Worm (Caenorhabditis elegans) whole organism, L1 larva: ENCODE data around the gene mdf-1.
A peak's percentile ranks its signal among the peaks of the same experiment; 100 is the strongest.

Experiments used
- C04F5.9 ChIP-seq: sonication (generic microtip); optimal IDR thresholded peaks from 2 replicates; lab custom pipeline; 2016; ENCODE audit warnings: missing genetic modification characterization, missing compliant biosample characterization
- C16A3.4 ChIP-seq: fragments of 150-350 bp; optimal IDR thresholded peaks from 2 replicates; lab custom pipeline; 2014; ENCODE audit warnings: missing biosample characterization, missing genetic modification characterization
- C34B4.2 ChIP-seq: sonication (generic microtip); optimal IDR thresholded peaks from 2 replicates; lab custom pipeline; 2017; ENCODE audit warnings: mild to moderate bottlenecking, missing genetic modification characterization, missing compliant biosample characterization
- Y116A8C.19 ChIP-seq: sonication (generic microtip); optimal IDR thresholded peaks from 2 replicates; lab custom pipeline; 2016; ENCODE audit warnings: missing compliant biosample characterization, missing genetic modification characterization, borderline replicate concordance
- aly-2 ChIP-seq: fragments of 150-350 bp; optimal IDR thresholded peaks from 2 replicates; lab custom pipeline; 2014; ENCODE audit warnings: missing biosample characterization, missing genetic modification characterization
- blmp-1 ChIP-seq: fragments of 150-350 bp; optimal IDR thresholded peaks from 2 replicates; lab custom pipeline; 2014; ENCODE audit warnings: missing biosample characterization, missing genetic modification characterization
- ceh-63 ChIP-seq: fragments of 200-800 bp; sonication (Bioruptor generic); optimal IDR thresholded peaks from 2 replicates; lab custom pipeline; 2018; ENCODE audit warnings: mild to moderate bottlenecking, missing genetic modification characterization, missing compliant biosample characterization
- ceh-82 ChIP-seq, 3 experiments: fragments of 150-350 bp in 1 of 3; sonication (generic microtip) in 2 of 3; optimal IDR thresholded peaks; 2 replicates each; lab custom pipeline; 2014 to 2017; ENCODE audit warnings: missing biosample characterization in 3 of 3, missing genetic modification characterization in 3 of 3
- ces-1 ChIP-seq: fragments of 150-350 bp; optimal IDR thresholded peaks from 2 replicates; lab custom pipeline; 2014; ENCODE audit warnings: missing biosample characterization, missing genetic modification reagents, missing genetic modification characterization
- dpl-1 ChIP-seq, 3 experiments: fragments of 150-350 bp in 2 of 3; sonication (generic microtip) in 1 of 3; optimal IDR thresholded peaks; 2 replicates each; lab custom pipeline; 2014 to 2017; ENCODE audit warnings: missing biosample characterization in 3 of 3, missing genetic modification characterization in 3 of 3, missing genetic modification reagents in 3 of 3
- efl-1 ChIP-seq, 4 experiments: fragments of 150-350 bp; optimal IDR thresholded peaks in 3 of 4; peaks in 1 of 4; 1 replicate in 1 of 4; 2 replicates in 3 of 4; lab custom pipeline; 2014; ENCODE audit warnings: missing biosample characterization in 2 of 4, missing genetic modification characterization in 2 of 4, missing genetic modification reagents in 2 of 4
- egl-13 ChIP-seq: sonication (generic microtip); optimal IDR thresholded peaks from 2 replicates; lab custom pipeline; 2016; ENCODE audit warnings: missing genotype, missing genetic modification reagents, missing genetic modification characterization, missing compliant biosample characterization
- ets-5 ChIP-seq: fragments of 200-800 bp; sonication (Bioruptor generic); IDR thresholded peaks from 2 replicates; pipeline ENCODE4 v1.3.6; 2022; ENCODE audit warnings: missing genetic modification characterization, missing compliant biosample characterization
- fkh-4 ChIP-seq: sonication (generic microtip); optimal IDR thresholded peaks from 2 replicates; lab custom pipeline; 2016; ENCODE audit warnings: missing compliant biosample characterization, missing genetic modification characterization, borderline replicate concordance
- fkh-8 ChIP-seq: sonication (generic microtip); optimal IDR thresholded peaks from 2 replicates; lab custom pipeline; 2016; ENCODE audit warnings: mild to moderate bottlenecking, missing genetic modification characterization, missing compliant biosample characterization
- fos-1 ChIP-seq: fragments of 150-350 bp; optimal IDR thresholded peaks from 2 replicates; lab custom pipeline; 2014; ENCODE audit warnings: missing biosample characterization, missing genetic modification characterization
- grh-1 ChIP-seq: fragments of 200-800 bp; sonication (Bioruptor generic); IDR thresholded peaks from 2 replicates; pipeline ENCODE4 v1.3.6; 2022; ENCODE audit warnings: missing genetic modification reagents, missing genetic modification characterization, missing compliant biosample characterization
- hpl-2 ChIP-seq: fragments of 150-350 bp; optimal IDR thresholded peaks from 2 replicates; lab custom pipeline; 2014; ENCODE audit warnings: missing biosample characterization, missing genetic modification reagents, missing genetic modification characterization
- irx-1 ChIP-seq: sonication (generic microtip); optimal IDR thresholded peaks from 2 replicates; lab custom pipeline; 2016; ENCODE audit warnings: missing genetic modification characterization, missing compliant biosample characterization
- isw-1 ChIP-seq: fragments of 200-800 bp; sonication (Bioruptor generic); IDR thresholded peaks from 2 replicates; pipeline ENCODE4 v1.3.6; 2022; ENCODE audit warnings: missing genetic modification characterization, missing compliant biosample characterization
- lin-15B ChIP-seq: fragments of 150-350 bp; sonication (generic microtip); optimal IDR thresholded peaks from 3 replicates; lab custom pipeline; 2014; ENCODE audit warnings: missing biosample characterization, missing genetic modification characterization
- lin-35 ChIP-seq, 2 experiments: fragments of 150-350 bp; optimal IDR thresholded peaks; 2 replicates each; lab custom pipeline; 2014; ENCODE audit warnings: missing biosample characterization in 2 of 2, missing genetic modification characterization in 2 of 2, missing genetic modification reagents in 2 of 2
- lin-39 ChIP-seq: fragments of 150-350 bp; optimal IDR thresholded peaks from 2 replicates; lab custom pipeline; 2014; ENCODE audit warnings: missing biosample characterization, missing genetic modification reagents, missing genetic modification characterization
- lir-3 ChIP-seq: sonication (generic microtip); optimal IDR thresholded peaks from 2 replicates; lab custom pipeline; 2016; ENCODE audit warnings: mild to moderate bottlenecking, missing genetic modification characterization, moderate library complexity, missing compliant biosample characterization; ENCODE audit not compliant: poor library complexity
- lsy-2 ChIP-seq, 2 experiments: fragments of 150-350 bp; optimal IDR thresholded peaks; 2 replicates each; lab custom pipeline; 2014; ENCODE audit warnings: missing biosample characterization in 2 of 2, missing genetic modification characterization in 2 of 2
- mef-2 ChIP-seq: fragments of 150-350 bp; optimal IDR thresholded peaks from 2 replicates; lab custom pipeline; 2014; ENCODE audit warnings: missing biosample characterization, missing genetic modification characterization
- nhr-11 ChIP-seq: fragments of 150-350 bp; optimal IDR thresholded peaks from 2 replicates; lab custom pipeline; 2014; ENCODE audit warnings: missing biosample characterization, missing genetic modification characterization
- nhr-19 ChIP-seq: fragments of 200-800 bp; sonication (Bioruptor generic); conservative IDR thresholded peaks from 2 replicates; pipeline ENCODE4 v1.3.6; 2022; ENCODE audit warnings: missing genetic modification characterization, missing compliant biosample characterization
- nhr-20 ChIP-seq: sonication (generic microtip); optimal IDR thresholded peaks from 2 replicates; lab custom pipeline; 2016; ENCODE audit warnings: mild to moderate bottlenecking, missing genetic modification characterization, missing compliant biosample characterization
- nhr-237 ChIP-seq: fragments of 150-350 bp; optimal IDR thresholded peaks from 2 replicates; lab custom pipeline; 2014; ENCODE audit warnings: missing biosample characterization, missing genetic modification characterization
- nhr-47 ChIP-seq: sonication (generic microtip); optimal IDR thresholded peaks from 2 replicates; lab custom pipeline; 2016; ENCODE audit warnings: mild to moderate bottlenecking, missing genetic modification characterization, moderate library complexity, missing compliant biosample characterization
- nhr-71 ChIP-seq: sonication (generic microtip); optimal IDR thresholded peaks from 2 replicates; lab custom pipeline; 2016; ENCODE audit warnings: mild to moderate bottlenecking, missing genetic modification characterization, moderate library complexity, missing compliant biosample characterization
- nhr-90 ChIP-seq: sonication (generic microtip); optimal IDR thresholded peaks from 2 replicates; lab custom pipeline; 2016; ENCODE audit warnings: mild to moderate bottlenecking, missing genetic modification characterization, missing compliant biosample characterization; ENCODE audit not compliant: poor library complexity
- pax-3 ChIP-seq: fragments of 200-800 bp; sonication (Bioruptor generic); optimal IDR thresholded peaks from 2 replicates; lab custom pipeline; 2018; ENCODE audit warnings: mild to moderate bottlenecking, missing genetic modification characterization, moderate library complexity, missing compliant biosample characterization
- pqm-1 ChIP-seq: sonication (generic microtip); optimal IDR thresholded peaks from 3 replicates; lab custom pipeline; 2017; ENCODE audit warnings: missing biosample characterization, missing genetic modification characterization
- rnt-1 ChIP-seq: sonication (generic microtip); optimal IDR thresholded peaks from 2 replicates; lab custom pipeline; 2016; ENCODE audit warnings: mild to moderate bottlenecking, missing genetic modification characterization, moderate library complexity, missing compliant biosample characterization
- snpc-4 ChIP-seq: fragments of 150-350 bp; optimal IDR thresholded peaks from 2 replicates; lab custom pipeline; 2014; ENCODE audit warnings: missing biosample characterization, missing genetic modification characterization
- sox-4 ChIP-seq: sonication (generic microtip); optimal IDR thresholded peaks from 2 replicates; lab custom pipeline; 2016; ENCODE audit warnings: missing genetic modification characterization, missing compliant biosample characterization
- sup-37 ChIP-seq: fragments of 200-800 bp; sonication (Bioruptor generic); optimal IDR thresholded peaks from 2 replicates; lab custom pipeline; 2018; ENCODE audit warnings: mild to moderate bottlenecking, missing genetic modification characterization, missing compliant biosample characterization
- swsn-7 ChIP-seq: sonication (generic microtip); optimal IDR thresholded peaks from 2 replicates; lab custom pipeline; 2016; ENCODE audit warnings: missing genetic modification characterization, missing compliant biosample characterization
- tbx-2 ChIP-seq: sonication (generic microtip); optimal IDR thresholded peaks from 2 replicates; lab custom pipeline; 2016; ENCODE audit warnings: missing genetic modification characterization, missing compliant biosample characterization
- unc-130 ChIP-seq: fragments of 150-350 bp; optimal IDR thresholded peaks from 2 replicates; lab custom pipeline; 2017; ENCODE audit warnings: missing biosample characterization, missing genetic modification characterization, inconsistent platforms
- unc-62 ChIP-seq: fragments of 150-350 bp; optimal IDR thresholded peaks from 2 replicates; lab custom pipeline; 2014; ENCODE audit warnings: missing biosample characterization, missing genetic modification reagents, missing genetic modification characterization
- unc-86 ChIP-seq: sonication (generic microtip); optimal IDR thresholded peaks from 2 replicates; lab custom pipeline; 2016; ENCODE audit warnings: missing genetic modification characterization, missing compliant biosample characterization
- xbp-1 ChIP-seq: sonication (generic microtip); optimal IDR thresholded peaks from 2 replicates; lab custom pipeline; 2016; ENCODE audit warnings: missing genetic modification characterization, missing compliant biosample characterization
- zip-4 ChIP-seq: fragments of 200-800 bp; sonication (Bioruptor generic); optimal IDR thresholded peaks from 2 replicates; lab custom pipeline; 2018; ENCODE audit warnings: mild to moderate bottlenecking, missing genetic modification characterization, moderate library complexity, missing compliant biosample characterization
- ztf-11 ChIP-seq, 2 experiments: sonication (generic microtip); optimal IDR thresholded peaks; 2 replicates each; lab custom pipeline; 2016 to 2017; ENCODE audit warnings: missing genetic modification characterization in 2 of 2, missing biosample characterization in 1 of 2, missing compliant biosample characterization in 1 of 2
- ztf-4 ChIP-seq: fragments of 150-350 bp; optimal IDR thresholded peaks from 2 replicates; lab custom pipeline; 2014; ENCODE audit warnings: missing biosample characterization, missing genetic modification characterization

The mdf-1 gene

DNA sequence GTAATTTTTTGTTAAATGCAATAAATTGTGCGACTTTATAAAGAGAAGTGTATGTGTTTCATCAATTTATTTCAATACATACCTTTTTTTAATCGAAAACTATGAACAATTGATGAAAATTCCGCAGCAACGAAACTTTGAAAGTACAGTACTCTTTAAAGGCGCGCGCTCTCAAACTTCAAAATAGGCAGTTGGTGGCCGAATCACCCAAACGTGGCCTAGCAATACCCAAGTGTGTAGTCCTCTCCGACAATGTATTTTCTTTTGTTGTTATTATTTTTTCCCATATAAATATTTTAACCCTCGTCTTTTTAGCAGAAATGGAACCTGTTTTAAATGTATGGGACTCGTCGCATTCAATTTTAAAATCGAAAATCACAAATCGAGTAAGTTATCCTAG, 7.5 kb downstream of the mdf-1 start, which contains the start of gene C50F4.4 (continued):
- TF ChIP-seq rnt-1 (tag; lab: Kevin White, UChicago): peak; percentile 93
- TF ChIP-seq swsn-7: peak; percentile 59
- no peak for TF ChIP-seq Y116A8C.19
- no peak for TF ChIP-seq aly-2 (tag; lab: Kevin White, UChicago)
- TF ChIP-seq nhr-90 (tag; lab: Kevin White, UChicago): peak; percentile 71
- TF ChIP-seq mef-2: no peak
- no peak for TF ChIP-seq hpl-2 (GFP tag; lab: Kevin White, UChicago)
- peak; percentile 77 for TF ChIP-seq lir-3 (tag; lab: Kevin White, UChicago)
- peak; percentile 70 for TF ChIP-seq irx-1 (tag; lab: Kevin White, UChicago)
- TF ChIP-seq ztf-11 (tag; optimal IDR thresholded peaks at IDR 0.05; lab: Kevin White, UChicago): peak in 1 of 2 experiments; percentile 67
- no peak for TF ChIP-seq ceh-63 (GFP tag; lab: Kevin White, UChicago)
- peak; percentile 62 for TF ChIP-seq xbp-1 (tag; lab: Kevin White, UChicago)
- TF ChIP-seq efl-1 (optimal IDR thresholded peaks at IDR 0.05; lab: Kevin White, UChicago): peak; percentile 32 to 56
- peak; percentile 49 to 94 for TF ChIP-seq efl-1 (GFP tag; optimal IDR thresholded peaks at IDR 0.05 in 1 of 2; lab: Kevin White, UChicago)
- TF ChIP-seq sox-4 (tag; lab: Kevin White, UChicago): peak; percentile 72
- peak; percentile 15 for TF ChIP-seq unc-86 (tag; lab: Kevin White, UChicago)
- no peak for TF ChIP-seq snpc-4 (tag; lab: Kevin White, UChicago)
- TF ChIP-seq isw-1: no peak
- TF ChIP-seq nhr-47 (tag; lab: Kevin White, UChicago): peak; percentile 67
- no peak for TF ChIP-seq pqm-1 (tag; lab: Kevin White, UChicago)
- no peak for TF ChIP-seq grh-1
- no peak for TF ChIP-seq C04F5.9 (tag; lab: Kevin White, UChicago)
- peak; percentile 53 for TF ChIP-seq nhr-20 (tag; lab: Kevin White, UChicago)
- TF ChIP-seq unc-62 (GFP tag; lab: Kevin White, UChicago): no peak
- no peak for TF ChIP-seq zip-4 (GFP tag; lab: Kevin White, UChicago)
- peak; percentile 42; the same call in 1 of the 2 replicates for TF ChIP-seq nhr-19 (GFP tag; lab: Robert Waterston, UW)
- TF ChIP-seq unc-130: peak; percentile 46
- no peak for TF ChIP-seq lin-15B
- no peak for TF ChIP-seq ets-5 (GFP tag; lab: Robert Waterston, UW)
- peak; percentile 69 for TF ChIP-seq nhr-71 (tag; lab: Kevin White, UChicago)
- TF ChIP-seq ces-1: no peak
- TF ChIP-seq dpl-1 (GFP tag; optimal IDR thresholded peaks at IDR 0.05; lab: Kevin White, UChicago): peak; percentile 20 to 65 (median 38)
- peak; percentile 29 to 33 for TF ChIP-seq lin-35 (GFP tag; optimal IDR thresholded peaks at IDR 0.05; lab: Kevin White, UChicago)
- no peak for TF ChIP-seq fos-1 (tag; lab: Kevin White, UChicago)
- TF ChIP-seq nhr-11 (tag; lab: Kevin White, UChicago): no peak
- TF ChIP-seq ztf-4 (tag; lab: Kevin White, UChicago): no peak
- no peak for TF ChIP-seq nhr-237
- peak in 1 of 2 experiments; percentile 61 for TF ChIP-seq lsy-2 (tag; optimal IDR thresholded peaks at IDR 0.05; lab: Kevin White, UChicago)
- peak; percentile 15 for TF ChIP-seq fkh-8 (tag; lab: Kevin White, UChicago)
- TF ChIP-seq C34B4.2 (tag; lab: Kevin White, UChicago): no peak
- TF ChIP-seq sup-37 (GFP tag; lab: Kevin White, UChicago): no peak
- no peak for TF ChIP-seq C16A3.4
- TF ChIP-seq tbx-2 (tag; lab: Kevin White, UChicago): no peak
- TF ChIP-seq egl-13: peak; percentile 36
- TF ChIP-seq ceh-82 (tag; optimal IDR thresholded peaks at IDR 0.05; lab: Kevin White, UChicago): no peak
- peak; percentile 32 for TF ChIP-seq pax-3 (tag; lab: Kevin White, UChicago)
- TF ChIP-seq blmp-1 (tag; lab: Kevin White, UChicago): no peak
- peak; percentile 64 for TF ChIP-seq fkh-4 (tag; lab: Kevin White, UChicago)
- peak; percentile 7 for TF ChIP-seq lin-39
- TF ChIP-seq, all 84 proteins: peak for 30
